Fruit fly (Drosophila melanogaster): Measurements from ENCODE around the gene CG17111.
A peak's percentile ranks its signal among the peaks of the same experiment; 100 is the strongest.

CG17111 gene

DNA sequence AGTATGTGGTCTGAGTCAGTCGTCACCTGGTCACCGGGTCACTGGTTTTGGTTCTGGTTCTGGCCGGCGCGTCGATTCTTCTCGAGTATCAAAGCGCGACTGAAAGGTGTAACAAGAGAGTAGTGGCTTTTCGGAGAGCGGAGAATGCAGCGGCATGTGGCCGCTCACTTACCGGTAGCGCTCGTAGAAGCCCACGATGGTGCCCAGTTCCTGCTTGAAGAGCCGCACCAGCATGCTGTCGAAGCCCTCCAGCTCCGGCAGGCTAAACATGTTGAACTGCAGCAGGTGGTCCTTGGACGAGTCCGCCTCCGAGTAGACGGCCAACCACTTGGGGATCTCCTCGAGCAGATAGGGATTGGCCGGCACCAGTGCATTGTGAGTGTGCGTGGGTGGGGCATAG, 8.2 kb downstream of the CG17111 start, which contains the start of gene Ctns:
TSS of gene Ctns (minus strand) at position 101 of the 400 bp plus-strand sequence.
- TF ChIP-seq Crg-1 (GFP tag; optimal IDR thresholded peaks at IDR 0.05) (no peak), toe (GFP tag; optimal IDR thresholded peaks at IDR 0.05) (no peak), CG7045 (GFP tag; optimal IDR thresholded peaks at IDR 0.05) (no peak), bab1 (GFP tag; optimal IDR thresholded peaks at IDR 0.05) (no peak), ovo (GFP tag; optimal IDR thresholded peaks at IDR 0.05) (no peak), CG33017 (tag; optimal IDR thresholded peaks at IDR 0.05) (no peak), Hr96 (GFP tag; optimal IDR thresholded peaks at IDR 0.05) (no peak), kay (GFP tag; ENCODE audit: borderline replicate concordance) (no peak), CG14711 (tag; optimal IDR thresholded peaks at IDR 0.05) (no peak)

DNA sequence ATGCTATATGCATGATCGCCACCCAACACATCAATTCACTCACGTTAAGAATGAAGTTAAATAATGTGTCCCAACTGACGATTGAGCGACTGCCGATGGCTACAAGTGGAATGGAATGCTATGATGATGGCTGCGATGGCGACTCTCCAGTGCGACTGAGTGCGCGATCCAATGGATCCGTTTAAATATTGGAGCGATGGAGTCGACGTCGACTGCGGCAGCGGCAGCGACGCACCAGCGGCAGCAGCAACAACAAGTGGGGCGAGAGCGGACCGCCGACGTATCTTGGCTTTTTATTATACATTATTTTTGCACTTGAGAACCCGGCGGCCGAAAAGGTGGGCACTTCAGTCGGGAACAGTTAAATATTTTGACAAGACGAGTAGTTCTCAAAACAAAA, 9.7 kb downstream of the CG17111 start:
- TF ChIP-seq CG33017 (tag; optimal IDR thresholded peaks at IDR 0.05) (no peak), toe (GFP tag; optimal IDR thresholded peaks at IDR 0.05) (no peak), bab1 (GFP tag; optimal IDR thresholded peaks at IDR 0.05) (peak; percentile 2), CG5204 (GFP tag; optimal IDR thresholded peaks at IDR 0.05) (no peak), Mnt (GFP tag; optimal IDR thresholded peaks at IDR 0.05) (no peak)

DNA sequence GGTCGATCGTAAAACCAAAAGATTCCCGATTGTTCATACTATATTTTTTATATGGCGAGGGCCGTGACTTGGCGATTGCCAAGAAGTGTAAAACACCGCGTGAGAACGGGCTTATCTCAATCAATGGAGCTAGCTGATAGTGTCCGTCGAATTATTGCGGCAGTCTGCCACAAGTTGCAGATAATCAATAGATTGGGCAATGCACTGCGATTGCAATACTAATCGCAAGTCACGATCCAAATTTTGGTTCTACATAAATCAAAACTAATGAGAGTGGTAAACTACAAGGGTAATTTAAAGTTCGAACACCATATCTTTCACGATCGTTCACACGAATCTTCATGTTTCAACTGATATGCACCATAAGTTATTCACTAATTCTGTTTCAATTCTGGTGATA, 10.3 kb downstream of the CG17111 start:
- TF ChIP-seq tj (GFP tag; optimal IDR thresholded peaks at IDR 0.05), result no peak
- no peak for TF ChIP-seq cnc (optimal IDR thresholded peaks at IDR 0.05)
- no peak for TF ChIP-seq Clk (GFP tag; optimal IDR thresholded peaks at IDR 0.05)
- peak; percentile 11 for TF ChIP-seq cic (GFP tag; optimal IDR thresholded peaks at IDR 0.05)
- no peak for TF ChIP-seq CG1620 (GFP tag; optimal IDR thresholded peaks at IDR 0.05)
- peak; percentile 11 for TF ChIP-seq Mnt (GFP tag; optimal IDR thresholded peaks at IDR 0.05)
- no peak for TF ChIP-seq CG5204 (GFP tag; optimal IDR thresholded peaks at IDR 0.05)
- no peak for TF ChIP-seq pad (GFP tag; optimal IDR thresholded peaks at IDR 0.05)

DNA sequence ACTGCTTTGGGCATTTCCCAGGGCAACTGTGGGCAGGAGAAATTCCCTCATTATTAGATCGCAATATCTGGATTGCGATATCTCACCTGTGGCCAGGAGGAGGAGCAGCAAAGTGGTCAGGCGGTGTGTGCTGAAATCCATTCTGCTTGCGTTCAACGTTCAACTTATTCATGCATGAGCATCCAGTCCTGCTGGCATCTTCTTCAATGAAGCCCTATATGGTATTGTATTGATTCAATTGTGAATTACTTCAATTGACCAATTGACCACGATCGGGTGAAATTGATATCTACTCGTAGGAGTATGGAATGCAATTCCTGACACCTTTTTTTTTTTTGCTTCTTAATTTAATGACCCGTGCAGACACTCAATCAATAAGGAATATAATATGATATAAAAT, 10.9 kb downstream of the CG17111 start:
- no peak for TF ChIP-seq cic (GFP tag; optimal IDR thresholded peaks at IDR 0.05)
- TF ChIP-seq toe (GFP tag; optimal IDR thresholded peaks at IDR 0.05), result no peak
- TF ChIP-seq CG14711 (tag; optimal IDR thresholded peaks at IDR 0.05), result no peak
- TF ChIP-seq CG11617 (GFP tag; optimal IDR thresholded peaks at IDR 0.05), result no peak
- TF ChIP-seq tj (GFP tag; optimal IDR thresholded peaks at IDR 0.05), result no peak
- no peak for TF ChIP-seq CG7101 (tag; optimal IDR thresholded peaks at IDR 0.05)
- TF ChIP-seq kay (GFP tag; ENCODE audit: borderline replicate concordance), result no peak
- TF ChIP-seq CG5204 (GFP tag; optimal IDR thresholded peaks at IDR 0.05), result no peak
- TF ChIP-seq CG33017 (tag; optimal IDR thresholded peaks at IDR 0.05), result no peak
- no peak for TF ChIP-seq Mnt (GFP tag; optimal IDR thresholded peaks at IDR 0.05)
- no peak for TF ChIP-seq CG7045 (GFP tag; optimal IDR thresholded peaks at IDR 0.05)
- TF ChIP-seq Crg-1 (GFP tag; optimal IDR thresholded peaks at IDR 0.05), result no peak
- TF ChIP-seq CG1620 (GFP tag; optimal IDR thresholded peaks at IDR 0.05), result no peak
- TF ChIP-seq cnc (optimal IDR thresholded peaks at IDR 0.05), result no peak
- no peak for TF ChIP-seq ovo (GFP tag; optimal IDR thresholded peaks at IDR 0.05)
- TF ChIP-seq pad (GFP tag; optimal IDR thresholded peaks at IDR 0.05), result no peak
- TF ChIP-seq Hr96 (GFP tag; optimal IDR thresholded peaks at IDR 0.05), result no peak

DNA sequence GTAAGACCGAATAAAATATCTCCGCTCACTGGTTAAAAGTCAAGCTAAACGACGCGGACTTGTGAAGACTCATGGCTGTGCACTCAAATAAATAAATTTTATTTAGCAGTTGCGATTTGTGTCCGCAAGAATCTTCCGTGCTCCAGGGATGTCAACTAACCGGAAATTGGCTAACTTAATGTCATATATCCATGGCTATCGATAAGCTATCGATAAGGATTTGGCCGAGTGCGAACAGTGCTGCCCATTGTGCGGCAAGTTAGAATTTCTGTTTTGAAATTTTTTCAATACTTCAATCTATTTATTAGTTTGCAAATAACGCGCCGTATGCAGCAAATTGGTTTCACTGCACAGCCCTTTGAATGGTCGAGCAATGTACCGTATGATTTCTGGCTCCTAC, 13.1 kb downstream of the CG17111 start, which contains the start of gene p53:
TSS of gene p53 (minus strand) at position 147 of the 400 bp plus-strand sequence.
- peak; percentile 35 for TF ChIP-seq toe (GFP tag; optimal IDR thresholded peaks at IDR 0.05)
- peak; percentile 23 for TF ChIP-seq CG1620 (GFP tag; optimal IDR thresholded peaks at IDR 0.05)
- peak; percentile 33 for TF ChIP-seq CG11617 (GFP tag; optimal IDR thresholded peaks at IDR 0.05)
- no peak for TF ChIP-seq CG12768 (GFP tag; optimal IDR thresholded peaks at IDR 0.05)
- peak; percentile 7 for TF ChIP-seq Mnt (GFP tag; optimal IDR thresholded peaks at IDR 0.05)
- no peak for TF ChIP-seq Clk (GFP tag; optimal IDR thresholded peaks at IDR 0.05)
- no peak for TF ChIP-seq cic (GFP tag; optimal IDR thresholded peaks at IDR 0.05)
- no peak for TF ChIP-seq kay (GFP tag; ENCODE audit: borderline replicate concordance)
- TF ChIP-seq bab1 (GFP tag; optimal IDR thresholded peaks at IDR 0.05), result peak; percentile 51
- peak; percentile 51 for TF ChIP-seq CG14711 (tag; optimal IDR thresholded peaks at IDR 0.05)
- TF ChIP-seq ovo (GFP tag; optimal IDR thresholded peaks at IDR 0.05), result no peak
- peak; percentile 35 for TF ChIP-seq CG5204 (GFP tag; optimal IDR thresholded peaks at IDR 0.05)
- no peak for TF ChIP-seq CG33017 (tag; optimal IDR thresholded peaks at IDR 0.05)
- TF ChIP-seq CG7101 (tag; optimal IDR thresholded peaks at IDR 0.05), result peak; percentile 49
- TF ChIP-seq tj (GFP tag; optimal IDR thresholded peaks at IDR 0.05), result no peak
- TF ChIP-seq Hr96 (GFP tag; optimal IDR thresholded peaks at IDR 0.05), result peak; percentile 22
- TF ChIP-seq cnc (optimal IDR thresholded peaks at IDR 0.05), result no peak
- peak; percentile 18 for TF ChIP-seq pad (GFP tag; optimal IDR thresholded peaks at IDR 0.05)
- TF ChIP-seq CG7045 (GFP tag; optimal IDR thresholded peaks at IDR 0.05), result no peak
- TF ChIP-seq Crg-1 (GFP tag; optimal IDR thresholded peaks at IDR 0.05), result no peak

DNA sequence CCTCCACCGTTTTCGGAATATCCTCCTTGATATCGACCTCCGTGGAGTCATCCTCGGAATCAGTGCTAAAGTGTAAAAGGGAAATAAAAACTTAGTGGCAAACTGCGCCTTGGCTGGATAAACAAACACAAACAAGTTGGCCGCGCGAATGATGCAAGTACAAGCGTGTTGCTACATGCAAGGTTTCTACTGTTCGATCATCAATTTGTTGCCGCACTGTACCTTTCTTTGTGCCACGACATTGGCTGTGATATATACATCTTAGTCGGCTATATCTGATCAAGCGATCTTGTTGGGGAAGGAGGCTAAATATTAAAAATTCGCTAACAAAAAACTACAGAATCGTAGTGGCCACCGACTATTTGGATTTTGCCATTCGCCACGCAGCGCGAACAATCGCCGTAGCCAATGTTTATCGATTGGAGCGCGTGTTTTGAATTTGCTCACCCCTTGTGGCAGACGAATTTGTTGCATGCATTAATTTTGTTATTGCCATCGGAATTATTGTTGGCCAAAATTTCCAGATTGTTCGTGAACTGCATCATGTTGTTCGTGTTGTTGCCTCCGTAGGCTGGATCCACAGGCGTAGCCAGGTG, 13.8 kb downstream of the CG17111 start:
- no peak for TF ChIP-seq CG11617 (GFP tag; optimal IDR thresholded peaks at IDR 0.05)
- TF ChIP-seq kay (GFP tag; ENCODE audit: borderline replicate concordance), result no peak

DNA sequence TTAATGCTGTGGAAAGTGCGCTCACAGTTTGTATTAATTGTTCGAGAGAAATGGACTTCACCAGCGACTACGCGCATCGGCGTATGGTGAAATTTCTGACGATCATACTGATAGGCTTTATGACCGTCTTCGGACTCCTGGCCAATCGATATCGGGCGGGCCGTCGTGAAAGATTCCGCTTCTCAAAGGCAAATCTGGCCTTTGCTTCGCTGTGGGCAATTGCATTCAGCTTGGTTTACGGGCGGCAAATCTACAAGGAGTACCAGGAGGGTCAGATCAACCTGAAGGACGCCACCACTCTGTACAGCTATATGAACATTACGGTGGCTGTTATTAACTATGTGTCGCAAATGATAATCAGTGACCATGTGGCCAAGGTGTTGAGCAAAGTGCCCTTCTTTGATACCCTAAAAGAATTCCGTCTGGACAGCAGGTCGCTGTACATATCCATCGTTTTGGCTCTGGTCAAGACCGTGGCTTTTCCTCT, 15.4 kb downstream of the CG17111 start, which contains the start of gene Gr94a:
TSS of gene Gr94a (plus strand) at position 51 of the 487 bp plus-strand sequence.
- TF ChIP-seq bab1 (GFP tag; optimal IDR thresholded peaks at IDR 0.05) (no peak), CG14711 (tag; optimal IDR thresholded peaks at IDR 0.05) (no peak)

All from whole organism, adult.